Worm (Caenorhabditis elegans) whole organism, young adult: ENCODE data around the gene dnc-1.
A peak's percentile ranks its signal among the peaks of the same experiment; 100 is the strongest.

ENCODE experiments used
- B0035.1 ChIP-seq: sonication (generic microtip); optimal IDR thresholded peaks from 2 replicates; lab custom pipeline; 2016; ENCODE audit warnings: missing genetic modification characterization, mild to moderate bottlenecking, missing compliant biosample characterization, missing genotype, missing genetic modification reagents
- B0261.1 ChIP-seq: sonication (generic microtip); optimal IDR thresholded peaks from 2 replicates; lab custom pipeline; 2016; ENCODE audit warnings: mild to moderate bottlenecking, missing genetic modification characterization, moderate library complexity, missing compliant biosample characterization
- D2030.7 ChIP-seq: fragments of 200-800 bp; sonication (Bioruptor generic); IDR thresholded peaks from 2 replicates; pipeline ENCODE4 v1.3.6; 2022; ENCODE audit warnings: missing genetic modification reagents, missing genetic modification characterization, missing compliant biosample characterization
- F10E7.11 ChIP-seq: sonication (generic microtip); optimal IDR thresholded peaks from 2 replicates; lab custom pipeline; 2017; ENCODE audit warnings: mild to moderate bottlenecking, missing genetic modification characterization, moderate library complexity, missing compliant biosample characterization
- F22D6.2 ChIP-seq: sonication (generic microtip); optimal IDR thresholded peaks from 2 replicates; lab custom pipeline; 2016; ENCODE audit warnings: mild to moderate bottlenecking, missing genetic modification characterization, missing compliant biosample characterization
- F33H1.4 ChIP-seq: fragments of 200-800 bp; sonication (Bioruptor generic); IDR thresholded peaks from 2 replicates; pipeline ENCODE4 v1.3.6; 2022; ENCODE audit warnings: missing genetic modification reagents, missing genetic modification characterization, missing compliant biosample characterization
- F37B4.10 ChIP-seq: fragments of 200-800 bp; sonication (Bioruptor generic); IDR thresholded peaks from 2 replicates; pipeline ENCODE4 v1.3.6; 2022; ENCODE audit warnings: missing genetic modification characterization, missing compliant biosample characterization
- F52B5.7 ChIP-seq: sonication (generic microtip); optimal IDR thresholded peaks from 2 replicates; lab custom pipeline; 2016; ENCODE audit warnings: mild to moderate bottlenecking, missing genetic modification characterization, missing compliant biosample characterization
- F55B11.4 ChIP-seq: sonication (generic microtip); optimal IDR thresholded peaks from 2 replicates; lab custom pipeline; 2016; ENCODE audit warnings: missing compliant biosample characterization, missing genetic modification characterization, borderline replicate concordance; ENCODE audit not compliant: insufficient read depth
- F57A8.1 ChIP-seq: fragments of 200-800 bp; sonication (Bioruptor generic); optimal IDR thresholded peaks from 2 replicates; lab custom pipeline; 2018; ENCODE audit warnings: mild to moderate bottlenecking, missing genetic modification characterization, moderate library complexity, missing compliant biosample characterization
- K12H6.12 ChIP-seq: fragments of 200-800 bp; sonication (Bioruptor generic); optimal IDR thresholded peaks from 2 replicates; lab custom pipeline; 2018; ENCODE audit warnings: mild to moderate bottlenecking, missing genetic modification characterization, missing compliant biosample characterization
- atf-7 ChIP-seq: sonication (generic microtip); optimal IDR thresholded peaks from 2 replicates; lab custom pipeline; 2017; ENCODE audit warnings: mild to moderate bottlenecking, missing genetic modification characterization, missing compliant biosample characterization
- ccch-3 ChIP-seq: fragments of 200-800 bp; sonication (Bioruptor generic); optimal IDR thresholded peaks from 2 replicates; lab custom pipeline; 2018; ENCODE audit warnings: mild to moderate bottlenecking, missing genetic modification characterization, missing compliant biosample characterization
- cebp-2 ChIP-seq: fragments of 200-800 bp; sonication (Bioruptor generic); IDR thresholded peaks from 2 replicates; pipeline ENCODE4 v1.3.6; 2022; ENCODE audit warnings: missing genetic modification characterization, missing compliant biosample characterization
- ceh-100 ChIP-seq: fragments of 200-800 bp; sonication (Bioruptor generic); IDR thresholded peaks from 2 replicates; pipeline ENCODE4 v1.3.6; 2022; ENCODE audit warnings: missing genetic modification reagents, missing genetic modification characterization, missing compliant biosample characterization
- ceh-58 ChIP-seq: fragments of 200-800 bp; sonication (Bioruptor generic); IDR thresholded peaks from 2 replicates; pipeline ENCODE4 v1.3.6; 2022; ENCODE audit warnings: missing genetic modification characterization, missing compliant biosample characterization
- ceh-91 ChIP-seq: fragments of 200-800 bp; sonication (Bioruptor generic); IDR thresholded peaks from 2 replicates; pipeline ENCODE4 v1.3.6; 2022; ENCODE audit warnings: missing genetic modification reagents, missing genetic modification characterization, missing compliant biosample characterization
- dox-1 ChIP-seq: fragments of 200-800 bp; sonication (Bioruptor generic); IDR thresholded peaks from 2 replicates; pipeline ENCODE4 v1.3.6; 2022; ENCODE audit warnings: missing genetic modification reagents, missing genetic modification characterization, missing compliant biosample characterization
- efl-1 ChIP-seq: fragments of 150-350 bp; optimal IDR thresholded peaks from 2 replicates; lab custom pipeline; 2014; ENCODE audit warnings: missing biosample characterization, missing genetic modification reagents, missing genetic modification characterization
- egl-18 ChIP-seq: fragments of 200-800 bp; sonication (Bioruptor generic); IDR thresholded peaks from 2 replicates; pipeline ENCODE4 v1.3.6; 2022; ENCODE audit warnings: missing genetic modification reagents, missing genetic modification characterization, missing compliant biosample characterization
- egrh-3 ChIP-seq: fragments of 200-800 bp; sonication (Bioruptor generic); IDR thresholded peaks from 2 replicates; pipeline ENCODE4 v1.3.6; 2022; ENCODE audit warnings: missing genetic modification reagents, missing genetic modification characterization, missing compliant biosample characterization
- ets-4 ChIP-seq: fragments of 200-800 bp; sonication (Bioruptor generic); optimal IDR thresholded peaks from 2 replicates; lab custom pipeline; 2018; ENCODE audit warnings: mild to moderate bottlenecking, missing genetic modification characterization, missing compliant biosample characterization
- gei-17 ChIP-seq: fragments of 200-800 bp; sonication (Bioruptor generic); optimal IDR thresholded peaks from 2 replicates; lab custom pipeline; 2018; ENCODE audit warnings: mild to moderate bottlenecking, missing genetic modification characterization, missing compliant biosample characterization
- him-1 ChIP-seq: sonication (generic microtip); optimal IDR thresholded peaks from 2 replicates; lab custom pipeline; 2016; ENCODE audit warnings: missing genotype, missing genetic modification reagents, missing genetic modification characterization, missing compliant biosample characterization
- hlh-12 ChIP-seq: sonication (generic microtip); optimal IDR thresholded peaks from 2 replicates; lab custom pipeline; 2016; ENCODE audit warnings: missing genetic modification characterization, missing compliant biosample characterization
- hlh-26 ChIP-seq: fragments of 200-800 bp; sonication (Bioruptor generic); conservative IDR thresholded peaks from 2 replicates; pipeline ENCODE4 v1.3.6; 2022; ENCODE audit warnings: missing genetic modification reagents, missing genetic modification characterization, missing compliant biosample characterization
- hmg-1.2 ChIP-seq: fragments of 200-800 bp; sonication (Bioruptor generic); IDR thresholded peaks from 2 replicates; pipeline ENCODE4 v1.3.6; 2022; ENCODE audit warnings: missing genetic modification reagents, missing genetic modification characterization, missing compliant biosample characterization
- let-607 ChIP-seq, 2 experiments: fragments of 200-800 bp in 1 of 2; sonication (Bioruptor generic) in 1 of 2; sonication (generic microtip) in 1 of 2; optimal IDR thresholded peaks; 2 replicates each; lab custom pipeline; 2016 to 2018; ENCODE audit warnings: mild to moderate bottlenecking in 2 of 2, missing compliant biosample characterization in 2 of 2, missing genetic modification characterization in 2 of 2, moderate library complexity in 2 of 2, missing genotype in 1 of 2
- lin-40 ChIP-seq: sonication (generic microtip); optimal IDR thresholded peaks from 2 replicates; lab custom pipeline; 2016; ENCODE audit warnings: missing genetic modification characterization, mild to moderate bottlenecking, missing compliant biosample characterization, missing genotype, missing genetic modification reagents
- lin-54 ChIP-seq: fragments of 200-800 bp; sonication (Bioruptor generic); optimal IDR thresholded peaks from 2 replicates; lab custom pipeline; 2018; ENCODE audit warnings: mild to moderate bottlenecking, missing genetic modification characterization, missing compliant biosample characterization
- madf-6 ChIP-seq: fragments of 200-800 bp; sonication (Bioruptor generic); IDR thresholded peaks from 2 replicates; pipeline ENCODE4 v1.3.6; 2022; ENCODE audit warnings: missing genetic modification reagents, missing genetic modification characterization, missing compliant biosample characterization
- mel-28 ChIP-seq: sonication (generic microtip); optimal IDR thresholded peaks from 2 replicates; lab custom pipeline; 2016; ENCODE audit warnings: borderline replicate concordance, mild to moderate bottlenecking, missing genetic modification characterization, missing compliant biosample characterization
- nfya-2 ChIP-seq: fragments of 200-800 bp; sonication (Bioruptor generic); IDR thresholded peaks from 2 replicates; pipeline ENCODE4 v1.3.6; 2022; ENCODE audit warnings: missing genetic modification reagents, missing genetic modification characterization, missing compliant biosample characterization
- nhr-179 ChIP-seq: sonication (generic microtip); optimal IDR thresholded peaks from 2 replicates; lab custom pipeline; 2016; ENCODE audit warnings: mild to moderate bottlenecking, missing genetic modification characterization, missing compliant biosample characterization
- pha-4 ChIP-seq: fragments of 150-350 bp; sonication (generic microtip); optimal IDR thresholded peaks from 2 replicates; lab custom pipeline; 2014; ENCODE audit warnings: missing biosample characterization, missing genetic modification reagents, missing genetic modification characterization
- repo-1 ChIP-seq: sonication (generic microtip); optimal IDR thresholded peaks from 2 replicates; lab custom pipeline; 2017; ENCODE audit warnings: mild to moderate bottlenecking, missing genetic modification characterization, missing compliant biosample characterization
- sdz-38 ChIP-seq: sonication (generic microtip); optimal IDR thresholded peaks from 2 replicates; lab custom pipeline; 2016; ENCODE audit warnings: missing genotype, missing genetic modification characterization, missing compliant biosample characterization
- snpc-3.4 ChIP-seq: sonication (generic microtip); optimal IDR thresholded peaks from 2 replicates; lab custom pipeline; 2017; ENCODE audit warnings: missing genetic modification characterization, mild to moderate bottlenecking, missing compliant biosample characterization, antibody characterized with exemption, moderate library complexity, missing genotype, missing genetic modification reagents
- somi-1 ChIP-seq: fragments of 200-800 bp; sonication (Bioruptor generic); optimal IDR thresholded peaks from 2 replicates; lab custom pipeline; 2018; ENCODE audit warnings: mild to moderate bottlenecking, missing genetic modification characterization, missing compliant biosample characterization
- unc-130 ChIP-seq: sonication (generic microtip); optimal IDR thresholded peaks from 2 replicates; lab custom pipeline; 2016; ENCODE audit warnings: missing genetic modification reagents, missing genetic modification characterization, missing compliant biosample characterization
- ztf-3 ChIP-seq: fragments of 200-800 bp; sonication (Bioruptor generic); optimal IDR thresholded peaks from 2 replicates; lab custom pipeline; 2018; ENCODE audit warnings: mild to moderate bottlenecking, missing genetic modification characterization, missing compliant biosample characterization

dnc-1 gene

DNA sequence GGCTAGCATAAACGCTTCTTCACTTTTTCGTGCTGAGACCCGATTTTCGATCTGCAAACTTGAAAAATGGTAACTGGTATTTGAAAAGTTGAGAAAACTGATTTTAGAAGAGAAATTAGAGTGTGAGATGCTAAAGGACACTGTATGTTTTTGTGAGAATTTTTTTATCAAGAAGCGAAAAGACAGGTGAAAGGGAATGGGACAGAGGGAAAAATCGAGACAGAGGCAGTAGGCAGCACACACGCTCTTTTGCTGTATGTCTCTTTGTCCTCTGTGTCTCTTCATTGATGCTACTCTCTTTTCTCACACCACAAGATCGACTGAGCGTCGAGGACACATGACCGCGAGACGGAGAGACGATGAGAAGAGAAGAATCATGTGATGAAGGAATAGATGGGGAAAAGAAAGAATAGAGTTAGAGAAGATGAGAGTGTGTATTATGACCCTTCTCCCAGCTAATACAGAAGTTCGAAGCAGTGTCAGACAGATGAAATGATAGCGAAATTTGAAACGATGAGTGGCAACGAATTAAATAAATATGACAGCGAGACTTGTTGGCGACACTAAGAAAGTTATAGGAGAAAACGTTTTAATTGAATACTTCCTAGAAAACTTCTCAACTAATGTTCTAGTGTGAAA, 3.0 kb upstream of the dnc-1 start, which contains the start of gene lgg-2 (continued):
- TF ChIP-seq ceh-91 (GFP tag; lab: Robert Waterston, UW) = no peak
- TF ChIP-seq F10E7.11 (tag; lab: Kevin White, UChicago) = no peak
- TF ChIP-seq pha-4 (tag; lab: Kevin White, UChicago) = peak; percentile 67
- TF ChIP-seq lin-40 = peak; percentile 95
- peak; percentile 40 for TF ChIP-seq ztf-3 (GFP tag; lab: Kevin White, UChicago)
- TF ChIP-seq cebp-2 (GFP tag; lab: Robert Waterston, UW) = no peak
- TF ChIP-seq somi-1 (GFP tag; lab: Kevin White, UChicago) = peak; percentile 95
- no peak for TF ChIP-seq F57A8.1
- no peak for TF ChIP-seq egl-18 (GFP tag; lab: Robert Waterston, UW)
- no peak for TF ChIP-seq hlh-12 (tag; lab: Kevin White, UChicago)
- no peak for TF ChIP-seq F55B11.4 (tag; lab: Kevin White, UChicago)
- no peak for TF ChIP-seq mel-28 (tag; lab: Kevin White, UChicago)
- TF ChIP-seq nfya-2 (GFP tag; lab: Robert Waterston, UW) = no peak
- TF ChIP-seq repo-1 = peak; percentile 47
- TF ChIP-seq D2030.7 (GFP tag; lab: Robert Waterston, UW) = no peak
- no peak for TF ChIP-seq nhr-179 (tag; lab: Kevin White, UChicago)
- TF ChIP-seq sdz-38 (tag; lab: Kevin White, UChicago) = no peak
- no peak for TF ChIP-seq ccch-3 (GFP tag; lab: Kevin White, UChicago)
- peak; percentile 76 for TF ChIP-seq dox-1 (GFP tag; lab: Robert Waterston, UW)
- TF ChIP-seq F33H1.4 (GFP tag; lab: Robert Waterston, UW) = peak; percentile 32
- no peak for TF ChIP-seq snpc-3.4 (tag; lab: Kevin White, UChicago)
- no peak for TF ChIP-seq him-1
- TF ChIP-seq egrh-3 (GFP tag; lab: Robert Waterston, UW) = peak; percentile 11; the same call in 1 of the 2 replicates
- TF ChIP-seq efl-1 (GFP tag; lab: Kevin White, UChicago) = no peak
- peak; percentile 9 for TF ChIP-seq B0261.1
- TF ChIP-seq gei-17 = peak; percentile 67
- no peak for TF ChIP-seq ceh-58 (GFP tag; lab: Robert Waterston, UW)
- no peak for TF ChIP-seq unc-130 (GFP tag; lab: Kevin White, UChicago)
- TF ChIP-seq lin-54 (GFP tag; lab: Kevin White, UChicago) = peak; percentile 81
- TF ChIP-seq let-607 (tag; optimal IDR thresholded peaks at IDR 0.05; lab: Kevin White, UChicago) = peak; percentile 69 to 87
- peak; percentile 48 for TF ChIP-seq ets-4 (GFP tag; lab: Kevin White, UChicago)
- no peak for TF ChIP-seq F52B5.7
- TF ChIP-seq B0035.1 (tag; lab: Kevin White, UChicago) = peak; percentile 35
- peak; percentile 84 for TF ChIP-seq F22D6.2
- TF ChIP-seq atf-7 = peak; percentile 87
- no peak for TF ChIP-seq hlh-26
- TF ChIP-seq F37B4.10 = 0 out of 2 replicates have a peak, but pooled peaks have one; percentile 28
- peak; percentile 85 for TF ChIP-seq hmg-1.2
- TF ChIP-seq K12H6.12 (tag; lab: Kevin White, UChicago) = peak; percentile 68
- peak; percentile 50 for TF ChIP-seq ceh-100 (GFP tag; lab: Robert Waterston, UW)
- TF ChIP-seq madf-6 (GFP tag; lab: Robert Waterston, UW) = 0 out of 2 replicates have a peak, but pooled peaks have one; percentile 9
